Worm (Caenorhabditis elegans) whole organism, L4 larva: ENCODE data around the gene C50B8.6.

ENCODE experiments used
- R02D3.7 ChIP-seq: fragments of 150-350 bp; sonication (generic microtip); optimal IDR thresholded peaks from 3 replicates; lab custom pipeline; 2014; ENCODE audit warnings: missing biosample characterization, missing genetic modification characterization
- ama-1 ChIP-seq: fragments of 150-350 bp; optimal IDR thresholded peaks from 2 replicates; lab custom pipeline; 2014; ENCODE audit warnings: inconsistent platforms, mixed read lengths
- ctbp-1 ChIP-seq: fragments of 200-800 bp; sonication (Bioruptor generic); IDR thresholded peaks from 2 replicates; pipeline ENCODE4 v1.3.6; 2022; ENCODE audit warnings: missing genetic modification reagents, missing genetic modification characterization, missing compliant biosample characterization
- daf-12 ChIP-seq: fragments of 150-350 bp; optimal IDR thresholded peaks from 2 replicates; lab custom pipeline; 2014; ENCODE audit warnings: missing biosample characterization, missing genetic modification reagents, missing genetic modification characterization
- dpl-1 ChIP-seq: fragments of 150-350 bp; optimal IDR thresholded peaks from 2 replicates; lab custom pipeline; 2014; ENCODE audit warnings: missing biosample characterization, missing genetic modification reagents, missing genetic modification characterization
- egl-27 ChIP-seq: sonication (generic microtip); optimal IDR thresholded peaks from 3 replicates; lab custom pipeline; 2017; ENCODE audit warnings: missing biosample characterization, missing genetic modification reagents, missing genetic modification characterization
- madf-5 ChIP-seq, 2 experiments: fragments of 200-800 bp; sonication (Bioruptor generic); IDR thresholded peaks; 2 replicates each; pipeline ENCODE4 v1.3.6; 2022; ENCODE audit warnings: missing compliant biosample characterization in 2 of 2, missing genetic modification characterization in 2 of 2
- mep-1 ChIP-seq: fragments of 150-350 bp; sonication (generic microtip); optimal IDR thresholded peaks from 3 replicates; lab custom pipeline; 2014; ENCODE audit warnings: missing biosample characterization, missing genetic modification characterization
- nhr-28 ChIP-seq: fragments of 150-350 bp; optimal IDR thresholded peaks from 2 replicates; lab custom pipeline; 2014; ENCODE audit warnings: missing biosample characterization, missing genetic modification characterization
- nhr-76 ChIP-seq: fragments of 150-350 bp; optimal IDR thresholded peaks from 2 replicates; lab custom pipeline; 2014; ENCODE audit warnings: missing biosample characterization, missing genetic modification characterization
- skn-1 ChIP-seq: fragments of 150-350 bp; optimal IDR thresholded peaks from 2 replicates; lab custom pipeline; 2014; ENCODE audit warnings: missing biosample characterization, missing genetic modification characterization
- unc-62 ChIP-seq, 3 experiments: fragments of 150-350 bp in 1 of 3; sonication (generic microtip); optimal IDR thresholded peaks in 2 of 3; peaks in 1 of 3; 1 replicate in 1 of 3; 2 replicates in 2 of 3; lab custom pipeline; 2014 to 2017; ENCODE audit warnings: missing biosample characterization in 3 of 3, missing genetic modification characterization in 3 of 3, missing genetic modification reagents in 3 of 3, missing genotype in 1 of 3
- zag-1 ChIP-seq: fragments of 150-350 bp; optimal IDR thresholded peaks from 2 replicates; lab custom pipeline; 2014; ENCODE audit warnings: missing biosample characterization, missing genetic modification characterization
- ztf-11 ChIP-seq: fragments of 150-350 bp; optimal IDR thresholded peaks from 2 replicates; lab custom pipeline; 2014; ENCODE audit warnings: missing biosample characterization, missing genetic modification characterization

DNA sequence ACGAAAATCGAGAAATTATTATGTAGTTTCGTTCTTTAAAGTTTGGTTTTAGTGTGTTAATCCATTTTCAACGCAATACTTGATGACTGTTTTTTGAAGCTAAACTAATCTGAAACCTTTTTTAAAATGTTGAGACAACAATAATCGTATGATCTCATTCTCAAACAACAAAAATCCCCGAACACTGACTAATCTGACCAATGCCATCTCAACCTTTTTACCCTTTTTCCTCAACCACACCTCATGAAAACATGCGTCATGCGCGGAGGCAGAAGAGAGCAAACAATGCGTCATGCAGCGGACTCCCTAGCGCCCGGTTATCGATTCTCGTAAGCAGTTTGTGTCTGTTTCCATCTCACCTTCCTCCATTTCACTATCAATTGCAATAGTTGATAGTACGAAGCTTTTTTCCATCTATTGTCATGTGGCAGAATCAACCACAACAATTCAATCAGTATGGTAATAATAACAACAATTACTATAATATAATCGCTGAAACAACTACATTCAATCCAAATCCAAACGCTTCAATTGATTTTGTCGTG lies 7.0 kb upstream of the C50B8.6 start, which contains the start of gene C50B8.4:
- TF ChIP-seq nhr-76 (tag; lab: Kevin White, UChicago) (no peak), ctbp-1 (GFP tag; lab: Robert Waterston, UW) (no peak), nhr-28 (tag; lab: Kevin White, UChicago) (peak; percentile 39), zag-1 (no peak), madf-5 (GFP tag; IDR thresholded peaks at IDR 0.05; lab: Robert Waterston, UW) (no peak), ztf-11 (no peak), egl-27 (tag; lab: Kevin White, UChicago) (no peak), daf-12 (tag; lab: Kevin White, UChicago) (no peak), skn-1 (tag; lab: Kevin White, UChicago) (no peak), dpl-1 (no peak), ama-1 (no peak), mep-1 (tag; lab: Kevin White, UChicago) (no peak), unc-62 (GFP tag; optimal IDR thresholded peaks at IDR 0.05 in 1 of 2; lab: Kevin White, UChicago) (peak in 1 of 2 experiments; percentile 25), unc-62 (tag; optimal IDR thresholded peaks at IDR 0.05; lab: Kevin White, UChicago) (no peak), R02D3.7 (tag; lab: Kevin White, UChicago) (no peak)
